Worm (Caenorhabditis elegans) whole organism, late embryonic: ENCODE measurements around the gene pfk-1.2.

Experiments used
- C08G9.2 ChIP-seq: sonication (generic microtip); optimal IDR thresholded peaks from 2 replicates; lab custom pipeline; 2016; ENCODE audit warnings: mild to moderate bottlenecking, missing genetic modification characterization, moderate library complexity, missing compliant biosample characterization
- C38D4.7 ChIP-seq: fragments of 200-800 bp; sonication (Bioruptor generic); optimal IDR thresholded peaks from 2 replicates; lab custom pipeline; 2018; ENCODE audit warnings: mild to moderate bottlenecking, missing genetic modification characterization, moderate library complexity, missing compliant biosample characterization
- F13H6.1 ChIP-seq: sonication (generic microtip); optimal IDR thresholded peaks from 2 replicates; lab custom pipeline; 2016; ENCODE audit warnings: missing genetic modification characterization, missing compliant biosample characterization
- K02D7.2 ChIP-seq: sonication (generic microtip); optimal IDR thresholded peaks from 2 replicates; lab custom pipeline; 2017; ENCODE audit warnings: mild to moderate bottlenecking, missing genetic modification characterization, missing compliant biosample characterization
- K09A11.1 ChIP-seq: sonication (generic microtip); optimal IDR thresholded peaks from 2 replicates; lab custom pipeline; 2017; ENCODE audit warnings: antibody characterized with exemption, mild to moderate bottlenecking, missing genetic modification characterization, missing compliant biosample characterization; ENCODE audit not compliant: insufficient read depth
- Y22D7AL.16 ChIP-seq: sonication (generic microtip); optimal IDR thresholded peaks from 2 replicates; lab custom pipeline; 2016; ENCODE audit warnings: missing genetic modification characterization, missing compliant biosample characterization
- ahr-1 ChIP-seq: sonication (generic microtip); optimal IDR thresholded peaks from 2 replicates; lab custom pipeline; 2016; ENCODE audit warnings: missing genetic modification characterization, missing compliant biosample characterization
- ama-1 ChIP-seq: fragments of 150-350 bp; optimal IDR thresholded peaks from 2 replicates; lab custom pipeline; 2014
- ceh-14 ChIP-seq: sonication (generic microtip); optimal IDR thresholded peaks from 2 replicates; lab custom pipeline; 2016; ENCODE audit warnings: missing genotype, missing genetic modification characterization, missing compliant biosample characterization
- ceh-18 ChIP-seq: sonication (generic microtip); optimal IDR thresholded peaks from 2 replicates; lab custom pipeline; 2016; ENCODE audit warnings: missing genetic modification characterization, missing compliant biosample characterization
- ceh-2 ChIP-seq: sonication (generic microtip); optimal IDR thresholded peaks from 2 replicates; lab custom pipeline; 2016; ENCODE audit warnings: missing genotype, missing genetic modification characterization, missing compliant biosample characterization
- ceh-22 ChIP-seq: sonication (generic microtip); optimal IDR thresholded peaks from 2 replicates; lab custom pipeline; 2017; ENCODE audit warnings: missing biosample characterization, missing genetic modification characterization
- ceh-30 ChIP-seq: fragments of 150-350 bp; optimal IDR thresholded peaks from 2 replicates; lab custom pipeline; 2014; ENCODE audit warnings: missing biosample characterization, missing genetic modification characterization
- ceh-31 ChIP-seq: sonication (generic microtip); optimal IDR thresholded peaks from 2 replicates; lab custom pipeline; 2016; ENCODE audit warnings: missing genetic modification characterization, missing compliant biosample characterization
- ceh-34 ChIP-seq: sonication (generic microtip); optimal IDR thresholded peaks from 2 replicates; lab custom pipeline; 2016; ENCODE audit warnings: mild to moderate bottlenecking, missing genetic modification characterization, missing compliant biosample characterization
- ceh-45 ChIP-seq: fragments of 200-800 bp; sonication (Bioruptor generic); IDR thresholded peaks from 2 replicates; pipeline ENCODE4 v1.3.6; 2022; ENCODE audit warnings: missing genetic modification reagents, missing genetic modification characterization, missing compliant biosample characterization
- ceh-48 ChIP-seq: sonication (generic microtip); optimal IDR thresholded peaks from 2 replicates; lab custom pipeline; 2016; ENCODE audit warnings: missing genetic modification characterization, inconsistent platforms, missing compliant biosample characterization
- ceh-6 ChIP-seq: fragments of 200-800 bp; sonication (Bioruptor generic); optimal IDR thresholded peaks from 2 replicates; lab custom pipeline; 2018; ENCODE audit warnings: mild to moderate bottlenecking, missing genetic modification characterization, missing compliant biosample characterization
- dve-1 ChIP-seq: sonication (generic microtip); optimal IDR thresholded peaks from 2 replicates; lab custom pipeline; 2017; ENCODE audit warnings: antibody characterized with exemption, mild to moderate bottlenecking, missing genetic modification characterization, missing compliant biosample characterization
- elt-2 ChIP-seq: sonication (generic microtip); optimal IDR thresholded peaks from 2 replicates; lab custom pipeline; 2016; ENCODE audit warnings: missing genetic modification reagents, missing genetic modification characterization, missing compliant biosample characterization
- eyg-1 ChIP-seq: sonication (generic microtip); optimal IDR thresholded peaks from 2 replicates; lab custom pipeline; 2016; ENCODE audit warnings: missing genotype, missing genetic modification characterization, missing compliant biosample characterization
- fax-1 ChIP-seq: sonication (generic microtip); optimal IDR thresholded peaks from 2 replicates; lab custom pipeline; 2016; ENCODE audit warnings: missing genotype, missing genetic modification characterization, missing compliant biosample characterization
- fkh-10 ChIP-seq: fragments of 150-350 bp; optimal IDR thresholded peaks from 2 replicates; lab custom pipeline; 2014; ENCODE audit warnings: missing biosample characterization, missing genetic modification reagents, missing genetic modification characterization
- gmeb-2 ChIP-seq: sonication (generic microtip); optimal IDR thresholded peaks from 2 replicates; lab custom pipeline; 2016; ENCODE audit warnings: missing genetic modification characterization, inconsistent platforms, missing compliant biosample characterization
- hlh-13 ChIP-seq: fragments of 200-800 bp; sonication (Bioruptor generic); optimal IDR thresholded peaks from 2 replicates; lab custom pipeline; 2018; ENCODE audit warnings: mild to moderate bottlenecking, missing genetic modification characterization, missing compliant biosample characterization
- hlh-15 ChIP-seq: sonication (generic microtip); optimal IDR thresholded peaks from 2 replicates; lab custom pipeline; 2016; ENCODE audit warnings: missing genetic modification characterization, missing compliant biosample characterization
- lim-6 ChIP-seq: sonication (generic microtip); optimal IDR thresholded peaks from 2 replicates; lab custom pipeline; 2016; ENCODE audit warnings: missing genetic modification characterization, missing compliant biosample characterization
- lin-11 ChIP-seq: fragments of 200-800 bp; sonication (Bioruptor generic); optimal IDR thresholded peaks from 2 replicates; lab custom pipeline; 2018; ENCODE audit warnings: mild to moderate bottlenecking, missing genetic modification characterization, missing compliant biosample characterization
- madf-2 ChIP-seq: sonication (generic microtip); optimal IDR thresholded peaks from 2 replicates; lab custom pipeline; 2017; ENCODE audit warnings: missing genetic modification characterization, missing compliant biosample characterization
- nfya-1 ChIP-seq: sonication (generic microtip); optimal IDR thresholded peaks from 2 replicates; lab custom pipeline; 2017; ENCODE audit warnings: missing genetic modification characterization, mild to moderate bottlenecking, missing compliant biosample characterization, antibody characterized with exemption, moderate library complexity
- nhr-11 ChIP-seq: fragments of 150-350 bp; optimal IDR thresholded peaks from 2 replicates; lab custom pipeline; 2014; ENCODE audit warnings: missing biosample characterization, missing genetic modification characterization
- odd-2 ChIP-seq: sonication (generic microtip); optimal IDR thresholded peaks from 2 replicates; lab custom pipeline; 2017; ENCODE audit warnings: antibody characterized with exemption, mild to moderate bottlenecking, missing genetic modification characterization, missing compliant biosample characterization
- pag-3 ChIP-seq: sonication (generic microtip); optimal IDR thresholded peaks from 2 replicates; lab custom pipeline; 2016; ENCODE audit warnings: missing compliant biosample characterization, missing genetic modification characterization, borderline replicate concordance
- pax-1 ChIP-seq: fragments of 150-350 bp; optimal IDR thresholded peaks from 2 replicates; lab custom pipeline; 2014; ENCODE audit warnings: missing biosample characterization, missing genetic modification characterization
- pha-2 ChIP-seq: sonication (generic microtip); optimal IDR thresholded peaks from 2 replicates; lab custom pipeline; 2017; ENCODE audit warnings: mild to moderate bottlenecking, missing genetic modification characterization, missing compliant biosample characterization
- pros-1 ChIP-seq: fragments of 150-350 bp; optimal IDR thresholded peaks from 2 replicates; lab custom pipeline; 2014; ENCODE audit warnings: missing biosample characterization, missing genetic modification reagents, missing genetic modification characterization
- ref-2 ChIP-seq: sonication (generic microtip); optimal IDR thresholded peaks from 2 replicates; lab custom pipeline; 2016; ENCODE audit warnings: missing genetic modification characterization, missing compliant biosample characterization
- rnt-1 ChIP-seq: sonication (generic microtip); optimal IDR thresholded peaks from 2 replicates; lab custom pipeline; 2016; ENCODE audit warnings: missing genetic modification characterization, missing compliant biosample characterization
- sdc-2 ChIP-seq: sonication (generic microtip); optimal IDR thresholded peaks from 2 replicates; lab custom pipeline; 2016; ENCODE audit warnings: missing genotype, missing genetic modification characterization, missing compliant biosample characterization
- sox-2 ChIP-seq: fragments of 200-800 bp; sonication (Bioruptor generic); IDR thresholded peaks from 2 replicates; pipeline ENCODE4 v1.3.6; 2022; ENCODE audit warnings: missing genetic modification reagents, missing genetic modification characterization, missing compliant biosample characterization
- sox-4 ChIP-seq: sonication (generic microtip); optimal IDR thresholded peaks from 2 replicates; lab custom pipeline; 2017; ENCODE audit warnings: mild to moderate bottlenecking, missing genetic modification characterization, inconsistent platforms, missing compliant biosample characterization
- syd-9 ChIP-seq: sonication (generic microtip); optimal IDR thresholded peaks from 2 replicates; lab custom pipeline; 2016; ENCODE audit warnings: mild to moderate bottlenecking, missing genetic modification characterization, moderate library complexity, missing compliant biosample characterization
- tbx-2 ChIP-seq: sonication (generic microtip); optimal IDR thresholded peaks from 2 replicates; lab custom pipeline; 2016; ENCODE audit warnings: missing genetic modification characterization, missing compliant biosample characterization
- tbx-7 ChIP-seq: sonication (generic microtip); optimal IDR thresholded peaks from 2 replicates; lab custom pipeline; 2016; ENCODE audit warnings: missing genotype, missing genetic modification characterization, missing compliant biosample characterization
- unc-42 ChIP-seq: sonication (generic microtip); optimal IDR thresholded peaks from 2 replicates; lab custom pipeline; 2016; ENCODE audit warnings: missing genotype, missing genetic modification characterization, missing compliant biosample characterization
- unc-55 ChIP-seq: sonication (generic microtip); optimal IDR thresholded peaks from 2 replicates; lab custom pipeline; 2017; ENCODE audit warnings: missing biosample characterization, missing genetic modification reagents, missing genetic modification characterization
- zip-5 ChIP-seq: sonication (generic microtip); optimal IDR thresholded peaks from 2 replicates; lab custom pipeline; 2016; ENCODE audit warnings: missing genetic modification characterization, missing compliant biosample characterization

pfk-1.2 gene

ce11 chrV:9550313-9550712 is 18.7 kb downstream of the pfk-1.2 start, which contains the start of gene ehbp-1:
ehbp-1 (plus strand) TSS chrV:9550644.
- TF ChIP-seq madf-2 (tag; lab: Kevin White, UChicago) (no peak), K02D7.2 (tag; lab: Kevin White, UChicago) (no peak), ceh-30 (tag; lab: Kevin White, UChicago) (no peak), ceh-31 (tag; lab: Kevin White, UChicago) (peak; percentile 22), ceh-18 (no peak), unc-42 (tag; lab: Kevin White, UChicago) (peak; percentile 88)

DNA sequence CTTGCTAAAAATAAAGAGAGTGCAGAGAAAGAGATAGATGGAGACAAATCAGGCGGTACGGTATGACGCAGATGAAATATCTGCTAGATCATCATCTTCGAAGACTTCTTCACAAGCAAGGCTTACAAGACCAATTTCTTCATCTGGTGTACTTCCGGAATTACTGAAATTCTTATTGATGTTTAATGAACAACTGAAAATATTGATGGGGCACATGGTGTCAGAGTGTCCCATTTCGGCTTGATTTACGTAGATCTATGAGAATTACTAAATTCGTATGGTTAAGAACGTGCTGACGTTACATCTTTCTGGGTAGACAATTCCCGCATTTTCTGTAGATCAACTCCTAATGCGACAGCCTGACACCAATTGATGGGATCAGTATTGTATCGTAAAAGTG is 25.1 kb downstream of the pfk-1.2 start:
- TF ChIP-seq nhr-11 (tag; lab: Kevin White, UChicago) (no peak), C08G9.2 (tag; lab: Kevin White, UChicago) (no peak), rnt-1 (tag; lab: Kevin White, UChicago) (no peak), fax-1 (no peak), sdc-2 (tag; lab: Kevin White, UChicago) (no peak), gmeb-2 (tag; lab: Kevin White, UChicago) (no peak), unc-55 (GFP tag; lab: Kevin White, UChicago) (no peak), lim-6 (tag; lab: Kevin White, UChicago) (no peak), madf-2 (tag; lab: Kevin White, UChicago) (no peak), ceh-6 (GFP tag; lab: Kevin White, UChicago) (no peak), ceh-14 (no peak), hlh-15 (tag; lab: Kevin White, UChicago) (no peak), tbx-7 (tag; lab: Kevin White, UChicago) (no peak), syd-9 (tag; lab: Kevin White, UChicago) (no peak), ceh-22 (tag; lab: Kevin White, UChicago) (no peak), elt-2 (tag; lab: Kevin White, UChicago) (no peak), dve-1 (tag; lab: Kevin White, UChicago) (no peak), odd-2 (tag; lab: Kevin White, UChicago) (no peak), sox-2 (GFP tag; lab: Robert Waterston, UW) (no peak)
- TF ChIP-seq, all 69 proteins: peak for 0

DNA sequence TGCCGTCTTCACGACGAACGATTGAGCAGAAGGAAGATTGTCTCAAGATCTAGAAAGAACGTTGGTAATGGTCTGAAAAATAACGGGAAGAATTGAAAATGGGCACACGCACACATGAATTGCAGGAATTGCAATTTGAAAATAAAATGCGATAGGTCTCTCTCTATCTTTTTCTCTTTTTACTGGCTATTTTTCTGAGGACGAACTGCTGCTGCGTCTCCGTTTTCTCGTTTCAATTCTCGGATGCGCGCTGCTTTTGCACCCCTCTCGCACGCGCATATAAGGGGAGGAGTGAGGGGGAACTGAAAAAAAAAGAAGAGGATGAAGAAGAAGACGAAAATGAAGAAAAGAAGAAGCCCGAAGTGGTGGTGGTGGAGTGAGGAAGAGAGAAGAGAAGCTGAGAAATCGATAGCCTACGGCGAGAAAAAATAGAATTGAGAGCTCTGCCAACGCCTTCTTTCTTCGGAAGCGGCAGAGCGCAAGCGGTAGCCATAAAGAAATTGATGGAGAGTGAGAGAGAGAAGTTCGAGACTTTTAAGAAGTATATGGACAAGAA is 30.1 kb downstream of the pfk-1.2 start, which contains the start of gene rgef-1:
Gene rgef-1 (minus strand): TSS at position 51 of the 556 bp plus-strand sequence.
- peak; percentile 89 for TF ChIP-seq ceh-48 (tag; lab: Kevin White, UChicago)
- peak; percentile 47 for TF ChIP-seq nfya-1
- peak; percentile 17 for TF ChIP-seq pros-1 (tag; lab: Kevin White, UChicago)
- TF ChIP-seq zip-5 (tag; lab: Kevin White, UChicago) = no peak
- no peak for TF ChIP-seq eyg-1 (tag; lab: Kevin White, UChicago)
- peak; percentile 33 for TF ChIP-seq C08G9.2 (tag; lab: Kevin White, UChicago)
- no peak for TF ChIP-seq lim-6 (tag; lab: Kevin White, UChicago)
- no peak for TF ChIP-seq pha-2
- TF ChIP-seq fkh-10 = no peak
- TF ChIP-seq F13H6.1 (tag; lab: Kevin White, UChicago) = no peak
- no peak for TF ChIP-seq pax-1 (tag; lab: Kevin White, UChicago)
- TF ChIP-seq hlh-13 = no peak
- no peak for TF ChIP-seq ceh-2
- TF ChIP-seq ceh-34 (tag; lab: Kevin White, UChicago) = peak; percentile 37
- no peak for TF ChIP-seq unc-55 (GFP tag; lab: Kevin White, UChicago)
- no peak for TF ChIP-seq syd-9 (tag; lab: Kevin White, UChicago)
- peak; percentile 44 for TF ChIP-seq ceh-18
- TF ChIP-seq Y22D7AL.16 (tag; lab: Kevin White, UChicago) = no peak
- TF ChIP-seq ceh-31 (tag; lab: Kevin White, UChicago) = peak; percentile 85
- TF ChIP-seq ceh-14 = peak; percentile 76
- TF ChIP-seq ceh-45 (GFP tag; lab: Robert Waterston, UW) = no peak
- no peak for TF ChIP-seq K09A11.1 (tag; lab: Kevin White, UChicago)
- TF ChIP-seq pag-3 (tag; lab: Kevin White, UChicago) = no peak
- TF ChIP-seq fax-1 = no peak
- no peak for TF ChIP-seq hlh-15 (tag; lab: Kevin White, UChicago)
- TF ChIP-seq unc-42 (tag; lab: Kevin White, UChicago) = peak; percentile 87
- TF ChIP-seq ref-2 (tag; lab: Kevin White, UChicago) = peak; percentile 20
- TF ChIP-seq ama-1 (lab: Kevin White, UChicago) = no peak
- peak; percentile 59 for TF ChIP-seq tbx-2 (tag; lab: Kevin White, UChicago)
- TF ChIP-seq ceh-22 (tag; lab: Kevin White, UChicago) = no peak
- TF ChIP-seq C38D4.7 (GFP tag; lab: Kevin White, UChicago) = no peak
- TF ChIP-seq sox-4 (tag; lab: Kevin White, UChicago) = no peak
- no peak for TF ChIP-seq ahr-1
- no peak for TF ChIP-seq lin-11 (tag; lab: Kevin White, UChicago)
